Worm (Caenorhabditis elegans) whole organism, midembryonic: ENCODE data around the gene F44E7.4.
A peak's percentile ranks its signal among the peaks of the same experiment; 100 is the strongest.

Experiments used
- T22C8.4 ChIP-seq: fragments of 200-800 bp; sonication (Bioruptor generic); IDR thresholded peaks from 2 replicates; pipeline ENCODE4 v1.3.6; 2022; ENCODE audit warnings: missing genetic modification characterization, missing compliant biosample characterization
- cog-1 ChIP-seq: sonication (generic microtip); optimal IDR thresholded peaks from 2 replicates; lab custom pipeline; 2016; ENCODE audit warnings: missing genetic modification characterization, missing compliant biosample characterization
- flt-1 ChIP-seq: fragments of 200-800 bp; sonication (Bioruptor generic); IDR thresholded peaks from 2 replicates; pipeline ENCODE4 v1.3.6; 2022; ENCODE audit warnings: missing genetic modification characterization, missing compliant biosample characterization
- klf-2 ChIP-seq: fragments of 200-800 bp; sonication (Bioruptor generic); conservative IDR thresholded peaks from 2 replicates; pipeline ENCODE4 v1.3.6; 2022; ENCODE audit warnings: missing genetic modification reagents, missing genetic modification characterization, missing compliant biosample characterization
- med-1 ChIP-seq: sonication (generic microtip); optimal IDR thresholded peaks from 2 replicates; lab custom pipeline; 2017; ENCODE audit warnings: missing genetic modification characterization, mild to moderate bottlenecking, missing compliant biosample characterization, antibody characterized with exemption, missing genetic modification reagents; ENCODE audit not compliant: insufficient read depth
- ref-1 ChIP-seq: fragments of 200-800 bp; sonication (Bioruptor generic); conservative IDR thresholded peaks from 2 replicates; pipeline ENCODE4 v1.3.6; 2022; ENCODE audit warnings: missing genetic modification reagents, missing genetic modification characterization, missing compliant biosample characterization
- tab-1 ChIP-seq: fragments of 200-800 bp; sonication (Bioruptor generic); IDR thresholded peaks from 2 replicates; pipeline ENCODE4 v1.3.6; 2022; ENCODE audit warnings: missing genetic modification characterization, missing compliant biosample characterization
- ztf-23 ChIP-seq: fragments of 200-800 bp; sonication (Bioruptor generic); IDR thresholded peaks from 2 replicates; pipeline ENCODE4 v1.3.6; 2022; ENCODE audit warnings: missing genetic modification reagents, missing genetic modification characterization, missing compliant biosample characterization
- ztf-29 ChIP-seq: fragments of 200-800 bp; sonication (Bioruptor generic); IDR thresholded peaks from 2 replicates; pipeline ENCODE4 v1.3.6; 2022; ENCODE audit warnings: missing genetic modification reagents, missing genetic modification characterization, missing compliant biosample characterization

Gene F44E7.4

DNA sequence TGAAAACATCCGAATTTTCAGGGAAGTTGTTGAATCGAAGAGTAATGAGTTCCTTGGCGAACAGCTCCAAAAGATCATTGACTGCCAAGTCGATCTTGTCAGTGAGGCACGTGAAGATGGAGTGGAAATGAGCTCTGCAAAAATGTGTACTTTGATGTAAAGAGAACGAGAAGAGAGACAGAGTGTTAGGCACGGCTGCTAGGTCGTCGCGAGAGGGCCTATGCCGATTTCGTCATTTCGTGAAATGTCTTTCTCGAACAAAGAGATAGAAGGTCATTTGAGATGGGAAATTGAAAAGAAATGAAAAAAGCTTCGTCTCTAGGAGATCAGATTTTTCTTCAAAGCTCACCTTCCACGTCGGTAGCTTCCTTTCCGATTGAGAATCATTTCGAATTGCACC, 3.2 kb upstream of the F44E7.4 start:
- no peak for TF ChIP-seq flt-1
- TF ChIP-seq cog-1 (tag; lab: Kevin White, UChicago) = no peak
- TF ChIP-seq med-1 (GFP tag; lab: Kevin White, UChicago) = no peak
- peak; percentile 34; the same call in 1 of the 2 replicates for TF ChIP-seq ztf-23 (GFP tag; lab: Robert Waterston, UW)

DNA sequence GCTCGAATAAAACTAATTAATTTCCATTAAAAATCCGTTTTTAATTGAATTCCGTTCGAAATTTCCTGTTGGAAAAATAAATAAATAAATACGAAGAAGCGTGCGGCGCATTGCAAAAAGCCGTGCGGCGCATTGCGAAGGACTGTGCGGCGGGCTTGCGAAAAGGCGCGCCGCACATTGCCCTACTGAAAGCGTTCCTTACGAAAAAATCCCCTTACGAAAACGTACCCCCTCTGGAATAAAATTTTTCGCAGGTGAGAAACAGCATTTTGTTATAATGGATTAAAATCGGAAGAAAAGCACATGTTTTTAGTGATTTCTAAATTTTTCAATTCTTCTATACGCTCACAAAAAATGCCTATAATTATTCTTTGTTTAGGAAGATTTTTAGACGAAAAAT, 1.5 kb upstream of the F44E7.4 start:
- TF ChIP-seq T22C8.4 (GFP tag; lab: Robert Waterston, UW) = peak; percentile 35; the same call in 1 of the 2 replicates
- TF ChIP-seq klf-2 (GFP tag; lab: Robert Waterston, UW) = peak; percentile 64
- TF ChIP-seq tab-1 = peak; percentile 67; the same call in 1 of the 2 replicates
- peak; percentile 59; the same call in 1 of the 2 replicates for TF ChIP-seq flt-1
- peak; percentile 74 for TF ChIP-seq ztf-23 (GFP tag; lab: Robert Waterston, UW)

- TF ChIP-seq klf-2 (GFP tag; lab: Robert Waterston, UW) (no peak), med-1 (GFP tag; lab: Kevin White, UChicago) (no peak), flt-1 (no peak), T22C8.4 (GFP tag; lab: Robert Waterston, UW) (no peak), ref-1 (GFP tag; lab: Robert Waterston, UW) (no peak)
These were observed 2.6 kb downstream of the F44E7.4 start for ce11 chrV:5774137-5774536.

- no peak for TF ChIP-seq ztf-29 (GFP tag; lab: Robert Waterston, UW)
- TF ChIP-seq tab-1 = no peak
- TF ChIP-seq cog-1 (tag; lab: Kevin White, UChicago) = no peak
- TF ChIP-seq med-1 (GFP tag; lab: Kevin White, UChicago) = no peak
- TF ChIP-seq ref-1 (GFP tag; lab: Robert Waterston, UW) = no peak
- TF ChIP-seq ztf-23 (GFP tag; lab: Robert Waterston, UW) = no peak
- TF ChIP-seq klf-2 (GFP tag; lab: Robert Waterston, UW) = no peak
- no peak for TF ChIP-seq flt-1
- no peak for TF ChIP-seq T22C8.4 (GFP tag; lab: Robert Waterston, UW)
These were observed 4.2 kb downstream of the F44E7.4 start for ce11 chrV:5772503-5772902.

DNA sequence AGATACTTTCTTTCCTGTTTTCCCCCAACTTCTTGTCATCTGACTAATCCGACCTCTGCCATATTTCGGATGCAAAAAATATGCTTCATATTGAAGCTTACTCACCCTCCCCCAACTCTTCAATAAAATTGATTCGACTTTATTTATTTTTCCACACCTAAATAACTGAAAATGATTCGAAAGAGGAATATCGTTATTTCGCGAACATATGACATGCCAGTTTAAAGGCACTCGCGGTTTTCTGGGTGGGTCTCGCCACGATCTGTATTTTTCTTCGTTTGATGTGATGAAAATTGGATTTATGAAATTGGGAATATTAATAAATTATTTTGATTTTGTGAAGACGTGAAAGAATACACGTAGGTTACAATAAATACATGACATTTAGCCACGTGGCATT, 5.1 kb downstream of the F44E7.4 start, which contains the start of gene F44E7.3:
Gene F44E7.3, plus strand, starts transcription at position 319 of the 400 bp plus-strand sequence.
- TF ChIP-seq med-1 (GFP tag; lab: Kevin White, UChicago) = no peak
- TF ChIP-seq ref-1 (GFP tag; lab: Robert Waterston, UW) = no peak
- no peak for TF ChIP-seq ztf-23 (GFP tag; lab: Robert Waterston, UW)
- no peak for TF ChIP-seq tab-1
- TF ChIP-seq cog-1 (tag; lab: Kevin White, UChicago) = no peak

- TF ChIP-seq ref-1 (GFP tag; lab: Robert Waterston, UW) (no peak), med-1 (GFP tag; lab: Kevin White, UChicago) (no peak), ztf-23 (GFP tag; lab: Robert Waterston, UW) (no peak), klf-2 (GFP tag; lab: Robert Waterston, UW) (no peak), flt-1 (no peak), ztf-29 (GFP tag; lab: Robert Waterston, UW) (no peak), cog-1 (tag; lab: Kevin White, UChicago) (no peak), T22C8.4 (GFP tag; lab: Robert Waterston, UW) (no peak), tab-1 (no peak)
These were observed 6.8 kb downstream of the F44E7.4 start for ce11 chrV:5769999-5770398.

DNA sequence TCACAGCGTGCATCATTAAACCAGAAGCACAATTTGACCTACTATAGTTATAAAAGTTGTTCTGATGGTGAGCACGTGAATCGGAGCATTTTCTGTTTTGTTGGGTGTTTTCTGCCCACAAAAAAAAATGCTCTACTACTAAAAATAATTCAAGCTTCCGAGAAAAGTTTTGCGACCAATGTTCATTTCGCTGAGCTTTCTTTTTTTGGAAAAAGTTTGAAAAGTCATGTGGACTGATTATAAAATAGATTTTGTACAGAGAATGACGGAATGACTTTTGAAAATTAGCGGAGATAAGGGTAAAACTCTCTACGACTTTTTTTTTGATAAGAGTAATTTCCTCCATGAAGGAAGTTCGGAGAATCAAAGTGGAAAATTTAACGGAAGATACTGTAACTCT, 7.3 kb downstream of the F44E7.4 start:
- no peak for TF ChIP-seq flt-1
- no peak for TF ChIP-seq ztf-29 (GFP tag; lab: Robert Waterston, UW)
- no peak for TF ChIP-seq med-1 (GFP tag; lab: Kevin White, UChicago)

DNA sequence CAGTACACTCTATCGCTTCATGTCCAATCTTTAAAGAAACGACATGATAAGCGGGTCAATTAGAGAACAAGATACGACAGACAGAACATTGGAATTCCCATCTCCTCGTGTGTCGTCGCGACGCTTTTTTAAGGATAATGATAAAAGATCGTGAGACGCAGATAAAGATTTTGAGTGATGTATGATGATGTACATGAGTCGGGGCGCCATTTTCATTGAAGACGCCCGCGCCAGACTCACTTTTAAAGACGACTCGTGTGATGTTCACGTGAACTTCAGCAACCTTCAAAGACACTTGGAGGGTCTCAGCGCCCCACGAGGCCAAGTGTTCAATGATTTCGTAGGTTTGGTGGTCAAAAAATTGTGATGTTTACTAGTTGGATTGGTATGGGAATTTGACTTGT, 8.5 kb downstream of the F44E7.4 start:
- TF ChIP-seq klf-2 (GFP tag; lab: Robert Waterston, UW) (no peak), cog-1 (tag; lab: Kevin White, UChicago) (no peak), T22C8.4 (GFP tag; lab: Robert Waterston, UW) (no peak), ztf-23 (GFP tag; lab: Robert Waterston, UW) (no peak), med-1 (GFP tag; lab: Kevin White, UChicago) (no peak), ref-1 (GFP tag; lab: Robert Waterston, UW) (no peak), ztf-29 (GFP tag; lab: Robert Waterston, UW) (no peak), flt-1 (no peak), tab-1 (no peak)

- TF ChIP-seq klf-2 (GFP tag; lab: Robert Waterston, UW) (no peak), ztf-23 (GFP tag; lab: Robert Waterston, UW) (no peak), ztf-29 (GFP tag; lab: Robert Waterston, UW) (no peak), ref-1 (GFP tag; lab: Robert Waterston, UW) (no peak), T22C8.4 (GFP tag; lab: Robert Waterston, UW) (no peak), cog-1 (tag; lab: Kevin White, UChicago) (no peak)
These were observed 11.7 kb downstream of the F44E7.4 start, which contains the start of gene pgph-2 for ce11 chrV:5765081-5765480. TSS of gene pgph-2 (plus strand) at chrV:5765127.

ce11 chrV:5763787-5764186, 13.0 kb downstream of the F44E7.4 start, which contains the start of gene pgph-3:
TSS of gene pgph-3 (minus strand) at chrV:5763846.
- TF ChIP-seq flt-1 = no peak

DNA sequence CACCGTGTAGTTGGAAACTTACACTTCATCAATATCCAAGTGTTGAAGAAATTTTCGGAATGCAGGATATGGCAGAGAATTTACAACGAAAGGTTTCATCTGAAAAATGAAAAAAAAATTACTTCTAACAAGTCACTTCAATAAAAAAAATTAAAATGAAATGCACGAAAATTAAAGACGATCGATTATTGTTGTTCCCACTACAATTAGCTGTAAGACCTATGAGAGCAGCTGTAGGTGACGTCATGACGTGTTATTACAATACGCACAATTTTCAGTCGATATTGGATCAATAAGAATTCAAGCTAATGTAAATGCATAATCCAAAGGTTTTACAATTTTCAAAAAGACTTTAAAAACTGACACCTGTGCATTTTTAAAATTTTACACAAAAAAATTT, 16.6 kb downstream of the F44E7.4 start, which contains the start of gene C53A3.1:
Gene C53A3.1, minus strand, starts transcription at position 101 of the 400 bp plus-strand sequence.
- TF ChIP-seq klf-2 (GFP tag; lab: Robert Waterston, UW) (no peak), cog-1 (tag; lab: Kevin White, UChicago) (no peak), tab-1 (no peak), T22C8.4 (GFP tag; lab: Robert Waterston, UW) (no peak), med-1 (GFP tag; lab: Kevin White, UChicago) (no peak), ztf-29 (GFP tag; lab: Robert Waterston, UW) (no peak), flt-1 (no peak), ztf-23 (GFP tag; lab: Robert Waterston, UW) (no peak), ref-1 (GFP tag; lab: Robert Waterston, UW) (no peak)
